Worm (Caenorhabditis elegans) whole organism, late embryonic: ENCODE data around the gene clc-7.

ENCODE experiments used
- C08G9.2 ChIP-seq: sonication (generic microtip); optimal IDR thresholded peaks from 2 replicates; lab custom pipeline; 2016; ENCODE audit warnings: mild to moderate bottlenecking, missing genetic modification characterization, moderate library complexity, missing compliant biosample characterization
- F13H6.1 ChIP-seq: sonication (generic microtip); optimal IDR thresholded peaks from 2 replicates; lab custom pipeline; 2016; ENCODE audit warnings: missing genetic modification characterization, missing compliant biosample characterization
- K09A11.1 ChIP-seq: sonication (generic microtip); optimal IDR thresholded peaks from 2 replicates; lab custom pipeline; 2017; ENCODE audit warnings: antibody characterized with exemption, mild to moderate bottlenecking, missing genetic modification characterization, missing compliant biosample characterization; ENCODE audit not compliant: insufficient read depth
- Y22D7AL.16 ChIP-seq: sonication (generic microtip); optimal IDR thresholded peaks from 2 replicates; lab custom pipeline; 2016; ENCODE audit warnings: missing genetic modification characterization, missing compliant biosample characterization
- ahr-1 ChIP-seq: sonication (generic microtip); optimal IDR thresholded peaks from 2 replicates; lab custom pipeline; 2016; ENCODE audit warnings: missing genetic modification characterization, missing compliant biosample characterization
- ama-1 ChIP-seq: fragments of 150-350 bp; optimal IDR thresholded peaks from 2 replicates; lab custom pipeline; 2014
- ceh-18 ChIP-seq: sonication (generic microtip); optimal IDR thresholded peaks from 2 replicates; lab custom pipeline; 2016; ENCODE audit warnings: missing genetic modification characterization, missing compliant biosample characterization
- ceh-24 ChIP-seq: sonication (generic microtip); optimal IDR thresholded peaks from 2 replicates; lab custom pipeline; 2016; ENCODE audit warnings: mild to moderate bottlenecking, missing genetic modification characterization, missing compliant biosample characterization
- ceh-31 ChIP-seq: sonication (generic microtip); optimal IDR thresholded peaks from 2 replicates; lab custom pipeline; 2016; ENCODE audit warnings: missing genetic modification characterization, missing compliant biosample characterization
- ceh-34 ChIP-seq: sonication (generic microtip); optimal IDR thresholded peaks from 2 replicates; lab custom pipeline; 2016; ENCODE audit warnings: mild to moderate bottlenecking, missing genetic modification characterization, missing compliant biosample characterization
- ceh-45 ChIP-seq: fragments of 200-800 bp; sonication (Bioruptor generic); IDR thresholded peaks from 2 replicates; pipeline ENCODE4 v1.3.6; 2022; ENCODE audit warnings: missing genetic modification reagents, missing genetic modification characterization, missing compliant biosample characterization
- ceh-48 ChIP-seq: sonication (generic microtip); optimal IDR thresholded peaks from 2 replicates; lab custom pipeline; 2016; ENCODE audit warnings: missing genetic modification characterization, inconsistent platforms, missing compliant biosample characterization
- ceh-6 ChIP-seq: fragments of 200-800 bp; sonication (Bioruptor generic); optimal IDR thresholded peaks from 2 replicates; lab custom pipeline; 2018; ENCODE audit warnings: mild to moderate bottlenecking, missing genetic modification characterization, missing compliant biosample characterization
- che-1 ChIP-seq: sonication (generic microtip); optimal IDR thresholded peaks from 2 replicates; lab custom pipeline; 2016; ENCODE audit warnings: mild to moderate bottlenecking, missing genetic modification characterization, missing compliant biosample characterization
- dve-1 ChIP-seq: sonication (generic microtip); optimal IDR thresholded peaks from 2 replicates; lab custom pipeline; 2017; ENCODE audit warnings: antibody characterized with exemption, mild to moderate bottlenecking, missing genetic modification characterization, missing compliant biosample characterization
- elt-2 ChIP-seq: sonication (generic microtip); optimal IDR thresholded peaks from 2 replicates; lab custom pipeline; 2016; ENCODE audit warnings: missing genetic modification reagents, missing genetic modification characterization, missing compliant biosample characterization
- eyg-1 ChIP-seq: sonication (generic microtip); optimal IDR thresholded peaks from 2 replicates; lab custom pipeline; 2016; ENCODE audit warnings: missing genotype, missing genetic modification characterization, missing compliant biosample characterization
- fax-1 ChIP-seq: sonication (generic microtip); optimal IDR thresholded peaks from 2 replicates; lab custom pipeline; 2016; ENCODE audit warnings: missing genotype, missing genetic modification characterization, missing compliant biosample characterization
- fkh-10 ChIP-seq: fragments of 150-350 bp; optimal IDR thresholded peaks from 2 replicates; lab custom pipeline; 2014; ENCODE audit warnings: missing biosample characterization, missing genetic modification reagents, missing genetic modification characterization
- fkh-6 ChIP-seq: sonication (generic microtip); optimal IDR thresholded peaks from 2 replicates; lab custom pipeline; 2016; ENCODE audit warnings: missing genetic modification characterization, missing compliant biosample characterization
- hlh-6 ChIP-seq: sonication (generic microtip); optimal IDR thresholded peaks from 2 replicates; lab custom pipeline; 2016; ENCODE audit warnings: missing genotype, missing genetic modification characterization, missing compliant biosample characterization
- lim-6 ChIP-seq: sonication (generic microtip); optimal IDR thresholded peaks from 2 replicates; lab custom pipeline; 2016; ENCODE audit warnings: missing genetic modification characterization, missing compliant biosample characterization
- lin-11 ChIP-seq: fragments of 200-800 bp; sonication (Bioruptor generic); optimal IDR thresholded peaks from 2 replicates; lab custom pipeline; 2018; ENCODE audit warnings: mild to moderate bottlenecking, missing genetic modification characterization, missing compliant biosample characterization
- mec-3 ChIP-seq: sonication (generic microtip); optimal IDR thresholded peaks from 2 replicates; lab custom pipeline; 2016; ENCODE audit warnings: borderline replicate concordance, missing genetic modification characterization, missing compliant biosample characterization
- nfya-1 ChIP-seq: sonication (generic microtip); optimal IDR thresholded peaks from 2 replicates; lab custom pipeline; 2017; ENCODE audit warnings: missing genetic modification characterization, mild to moderate bottlenecking, missing compliant biosample characterization, antibody characterized with exemption, moderate library complexity
- npax-4 ChIP-seq: sonication (generic microtip); optimal IDR thresholded peaks from 2 replicates; lab custom pipeline; 2016; ENCODE audit warnings: missing genetic modification characterization, missing compliant biosample characterization
- pag-3 ChIP-seq: sonication (generic microtip); optimal IDR thresholded peaks from 2 replicates; lab custom pipeline; 2016; ENCODE audit warnings: missing compliant biosample characterization, missing genetic modification characterization, borderline replicate concordance
- pat-9 ChIP-seq: fragments of 200-800 bp; sonication (Bioruptor generic); optimal IDR thresholded peaks from 2 replicates; lab custom pipeline; 2018; ENCODE audit warnings: mild to moderate bottlenecking, missing genetic modification characterization, moderate library complexity, missing compliant biosample characterization
- pax-1 ChIP-seq: fragments of 150-350 bp; optimal IDR thresholded peaks from 2 replicates; lab custom pipeline; 2014; ENCODE audit warnings: missing biosample characterization, missing genetic modification characterization
- pha-2 ChIP-seq: sonication (generic microtip); optimal IDR thresholded peaks from 2 replicates; lab custom pipeline; 2017; ENCODE audit warnings: mild to moderate bottlenecking, missing genetic modification characterization, missing compliant biosample characterization
- pha-4 ChIP-seq: fragments of 150-350 bp; optimal IDR thresholded peaks from 2 replicates; lab custom pipeline; 2018; ENCODE audit warnings: missing biosample characterization, missing genetic modification reagents, missing genetic modification characterization
- pqm-1 ChIP-seq: sonication (generic microtip); optimal IDR thresholded peaks from 2 replicates; lab custom pipeline; 2016; ENCODE audit warnings: missing genetic modification characterization, missing compliant biosample characterization
- pros-1 ChIP-seq: fragments of 150-350 bp; optimal IDR thresholded peaks from 2 replicates; lab custom pipeline; 2014; ENCODE audit warnings: missing biosample characterization, missing genetic modification reagents, missing genetic modification characterization
- sox-2 ChIP-seq: fragments of 200-800 bp; sonication (Bioruptor generic); IDR thresholded peaks from 2 replicates; pipeline ENCODE4 v1.3.6; 2022; ENCODE audit warnings: missing genetic modification reagents, missing genetic modification characterization, missing compliant biosample characterization
- tbx-2 ChIP-seq: sonication (generic microtip); optimal IDR thresholded peaks from 2 replicates; lab custom pipeline; 2016; ENCODE audit warnings: missing genetic modification characterization, missing compliant biosample characterization
- ttx-3 ChIP-seq: sonication (generic microtip); optimal IDR thresholded peaks from 2 replicates; lab custom pipeline; 2016; ENCODE audit warnings: missing genetic modification reagents, missing genetic modification characterization, missing compliant biosample characterization
- unc-3 ChIP-seq, 2 experiments: fragments of 200-800 bp in 1 of 2; sonication (Bioruptor generic) in 1 of 2; sonication (generic microtip) in 1 of 2; conservative IDR thresholded peaks in 1 of 2; optimal IDR thresholded peaks in 1 of 2; 2 replicates each; pipeline versions ENCODE4 v1.3.6 to Lab custom; 2016 to 2022; ENCODE audit warnings: missing compliant biosample characterization in 2 of 2, missing genetic modification characterization in 2 of 2, missing genetic modification reagents in 1 of 2
- unc-42 ChIP-seq: sonication (generic microtip); optimal IDR thresholded peaks from 2 replicates; lab custom pipeline; 2016; ENCODE audit warnings: missing genotype, missing genetic modification characterization, missing compliant biosample characterization
- unc-55 ChIP-seq: sonication (generic microtip); optimal IDR thresholded peaks from 2 replicates; lab custom pipeline; 2017; ENCODE audit warnings: missing biosample characterization, missing genetic modification reagents, missing genetic modification characterization
- unc-86 ChIP-seq: sonication (generic microtip); optimal IDR thresholded peaks from 2 replicates; lab custom pipeline; 2016; ENCODE audit warnings: missing genetic modification characterization, missing compliant biosample characterization
- zip-5 ChIP-seq: sonication (generic microtip); optimal IDR thresholded peaks from 2 replicates; lab custom pipeline; 2016; ENCODE audit warnings: missing genetic modification characterization, missing compliant biosample characterization
- ztf-16 ChIP-seq: sonication (generic microtip); optimal IDR thresholded peaks from 2 replicates; lab custom pipeline; 2017; ENCODE audit warnings: missing genetic modification characterization, missing compliant biosample characterization

The clc-7 gene

DNA sequence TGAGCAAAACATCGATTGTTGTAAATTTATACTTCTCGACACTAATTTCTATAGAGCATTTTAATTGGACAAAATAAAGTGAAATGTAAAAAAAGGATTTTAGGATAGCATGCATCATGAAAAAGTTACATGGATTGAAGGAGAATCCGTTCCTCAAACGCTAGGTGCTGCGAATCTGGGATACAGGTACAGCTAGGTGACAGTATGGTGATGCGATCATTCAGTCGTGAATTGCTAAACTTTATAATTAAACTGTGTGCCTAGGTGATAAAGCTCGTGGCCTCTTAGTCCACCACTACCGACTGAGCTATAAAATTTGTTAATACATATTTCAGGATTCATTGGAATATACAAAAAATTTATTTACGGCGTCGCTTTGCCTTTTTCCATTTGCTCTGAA is 1.3 kb upstream of the clc-7 start:
- TF ChIP-seq ceh-48 (tag; lab: Kevin White, UChicago) (no peak), npax-4 (tag; lab: Kevin White, UChicago) (no peak), pha-4 (tag; lab: Kevin White, UChicago) (no peak), tbx-2 (tag; lab: Kevin White, UChicago) (no peak), ceh-24 (tag; lab: Kevin White, UChicago) (no peak), pqm-1 (no peak), ztf-16 (tag; lab: Kevin White, UChicago) (no peak), pros-1 (tag; lab: Kevin White, UChicago) (no peak), mec-3 (tag; lab: Kevin White, UChicago) (no peak), ceh-31 (no peak), zip-5 (tag; lab: Kevin White, UChicago) (no peak), ama-1 (lab: Kevin White, UChicago) (no peak), fkh-10 (GFP tag; lab: Kevin White, UChicago) (no peak), eyg-1 (tag; lab: Kevin White, UChicago) (no peak), ttx-3 (tag; lab: Kevin White, UChicago) (no peak), che-1 (tag; lab: Kevin White, UChicago) (no peak), elt-2 (tag; lab: Kevin White, UChicago) (no peak)

DNA sequence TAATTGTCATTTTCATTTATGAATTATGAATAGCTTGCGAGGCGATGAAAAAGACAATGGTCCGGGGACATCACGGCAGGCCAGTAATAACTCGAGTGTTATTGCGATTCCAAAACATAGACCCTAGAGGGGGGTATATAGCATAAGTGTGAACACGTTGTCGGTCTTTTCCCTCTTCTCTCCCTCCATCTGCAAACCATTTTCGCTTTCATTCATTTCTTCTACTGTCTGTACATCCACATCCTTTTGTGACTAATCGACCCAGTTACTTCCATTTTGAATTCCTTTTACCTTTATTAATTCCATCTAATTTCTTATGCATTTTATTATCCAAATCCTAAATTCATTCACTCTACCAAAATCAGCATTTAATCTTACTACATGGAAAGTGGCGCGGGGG is 3.1 kb downstream of the clc-7 start:
- TF ChIP-seq pros-1 (tag; lab: Kevin White, UChicago) (no peak), unc-55 (GFP tag; lab: Kevin White, UChicago) (no peak), ceh-48 (tag; lab: Kevin White, UChicago) (no peak), ceh-24 (tag; lab: Kevin White, UChicago) (no peak), pat-9 (tag; lab: Kevin White, UChicago) (no peak), nfya-1 (tag; lab: Kevin White, UChicago) (no peak), C08G9.2 (tag; lab: Kevin White, UChicago) (no peak), dve-1 (tag; lab: Kevin White, UChicago) (no peak), fax-1 (no peak), K09A11.1 (tag; lab: Kevin White, UChicago) (no peak), pag-3 (no peak), Y22D7AL.16 (tag; lab: Kevin White, UChicago) (no peak), F13H6.1 (tag; lab: Kevin White, UChicago) (no peak), ceh-45 (GFP tag; lab: Robert Waterston, UW) (no peak), npax-4 (tag; lab: Kevin White, UChicago) (no peak), ceh-6 (GFP tag; lab: Kevin White, UChicago) (no peak), lin-11 (tag; lab: Kevin White, UChicago) (no peak), sox-2 (GFP tag; lab: Robert Waterston, UW) (no peak), ttx-3 (tag; lab: Kevin White, UChicago) (no peak), lim-6 (no peak)

DNA sequence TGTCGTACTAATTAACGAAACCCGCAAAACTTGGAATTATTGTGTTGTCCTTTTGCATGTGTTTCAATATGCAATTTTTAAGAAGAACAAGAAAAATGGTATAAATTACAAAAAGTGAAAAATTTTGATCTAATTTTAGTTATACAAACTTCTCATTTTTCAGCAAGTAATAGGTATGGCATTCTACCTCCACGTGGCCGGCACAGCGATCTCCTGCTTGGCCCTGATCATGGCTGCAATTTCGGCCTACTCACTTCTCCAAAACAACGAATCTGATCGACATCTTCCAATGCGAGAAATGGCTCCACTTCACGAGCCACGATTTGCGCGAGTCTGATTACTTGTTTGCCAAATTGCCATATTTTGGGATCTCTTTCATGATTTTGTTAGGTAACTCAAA is 6.0 kb downstream of the clc-7 start:
- TF ChIP-seq zip-5 (tag; lab: Kevin White, UChicago) (no peak), hlh-6 (tag; lab: Kevin White, UChicago) (no peak), ceh-6 (GFP tag; lab: Kevin White, UChicago) (no peak), unc-3 (GFP tag; conservative IDR thresholded peaks at IDR 0.05; lab: Robert Waterston, UW) (no peak), unc-3 (tag; optimal IDR thresholded peaks at IDR 0.05; lab: Kevin White, UChicago) (no peak), ahr-1 (tag; lab: Kevin White, UChicago) (no peak), unc-86 (no peak), ceh-31 (no peak), nfya-1 (tag; lab: Kevin White, UChicago) (no peak), ceh-48 (tag; lab: Kevin White, UChicago) (no peak), ceh-34 (tag; lab: Kevin White, UChicago) (no peak), pax-1 (tag; lab: Kevin White, UChicago) (no peak), fkh-6 (no peak), eyg-1 (tag; lab: Kevin White, UChicago) (no peak), unc-42 (tag; lab: Kevin White, UChicago) (no peak), pha-2 (tag; lab: Kevin White, UChicago) (no peak), pros-1 (tag; lab: Kevin White, UChicago) (no peak), ceh-18 (tag; lab: Kevin White, UChicago) (no peak)
